Worm (Caenorhabditis elegans) whole organism, mixed stage, embryonic: Measurements from ENCODE around the gene F26F2.13.

Experiments used
- blmp-1 ChIP-seq: fragments of 150-350 bp; optimal IDR thresholded peaks from 2 replicates; lab custom pipeline; 2014; ENCODE audit warnings: missing biosample characterization, missing genetic modification characterization
- ceh-83 ChIP-seq: fragments of 200-800 bp; sonication (Bioruptor generic); optimal IDR thresholded peaks from 2 replicates; lab custom pipeline; 2018; ENCODE audit warnings: mild to moderate bottlenecking, missing genetic modification characterization, missing compliant biosample characterization
- lin-13 ChIP-seq: fragments of 150-350 bp; optimal IDR thresholded peaks from 2 replicates; lab custom pipeline; 2014; ENCODE audit warnings: missing biosample characterization, missing genetic modification characterization
- lin-32 ChIP-seq: fragments of 200-800 bp; sonication (Bioruptor generic); optimal IDR thresholded peaks from 2 replicates; lab custom pipeline; 2018; ENCODE audit warnings: mild to moderate bottlenecking, missing genetic modification characterization, missing compliant biosample characterization
- lsy-2 ChIP-seq: fragments of 150-350 bp; optimal IDR thresholded peaks from 2 replicates; lab custom pipeline; 2014; ENCODE audit warnings: missing biosample characterization, missing genetic modification characterization
- nhr-12 ChIP-seq: fragments of 150-350 bp; optimal IDR thresholded peaks from 2 replicates; lab custom pipeline; 2014; ENCODE audit warnings: missing biosample characterization, missing genetic modification characterization
- pha-4 ChIP-seq: fragments of 150-350 bp; optimal IDR thresholded peaks from 2 replicates; lab custom pipeline; 2018; ENCODE audit warnings: missing biosample characterization, missing genetic modification reagents, missing genetic modification characterization
- snpc-4 ChIP-seq: fragments of 150-350 bp; optimal IDR thresholded peaks from 2 replicates; lab custom pipeline; 2014; ENCODE audit warnings: missing biosample characterization, missing genetic modification characterization
- zip-8 ChIP-seq: fragments of 150-350 bp; optimal IDR thresholded peaks from 2 replicates; lab custom pipeline; 2014; ENCODE audit warnings: missing biosample characterization, missing genetic modification characterization
- ztf-11 ChIP-seq: fragments of 150-350 bp; optimal IDR thresholded peaks from 2 replicates; lab custom pipeline; 2014; ENCODE audit warnings: missing biosample characterization, missing genetic modification characterization

DNA sequence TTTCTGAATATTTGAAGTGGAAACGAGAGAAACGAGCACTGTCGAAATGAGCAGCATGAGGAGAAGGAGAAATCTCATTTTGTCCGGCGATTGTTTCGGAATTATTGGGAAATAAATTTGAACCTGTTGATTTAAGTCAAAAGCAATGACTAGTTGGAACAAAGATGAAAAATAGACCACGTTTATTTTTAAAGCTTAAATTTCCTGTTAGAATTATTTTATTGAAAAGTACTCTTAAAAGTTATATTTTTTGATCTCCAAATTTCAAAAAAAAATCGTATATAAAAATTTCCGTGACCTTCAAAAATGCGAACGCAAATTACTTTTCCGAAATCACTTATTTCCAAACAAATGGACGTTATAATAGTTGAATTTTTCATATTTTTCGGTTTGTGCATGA is 31.5 kb downstream of the F26F2.13 start, which contains the start of gene F26F2.11:
- TF ChIP-seq snpc-4 (tag; lab: Kevin White, UChicago) (no peak), blmp-1 (tag; lab: Kevin White, UChicago) (no peak), lin-32 (GFP tag; lab: Kevin White, UChicago) (no peak), ceh-83 (no peak), ztf-11 (tag; lab: Kevin White, UChicago) (no peak), nhr-12 (tag; lab: Kevin White, UChicago) (no peak), zip-8 (tag; lab: Kevin White, UChicago) (no peak), pha-4 (tag; lab: Kevin White, UChicago) (no peak), lin-13 (no peak), lsy-2 (no peak)
